Worm (Caenorhabditis elegans): ENCODE data around the gene gpx-2.

ce11 chrII:14849897-14850296, 16.7 kb upstream of the gpx-2 start:
- TF ChIP-seq nhr-12 (tag; optimal IDR thresholded peaks at IDR 0.05): no peak
- no peak for TF ChIP-seq jun-1 (tag; optimal IDR thresholded peaks at IDR 0.05)
- no peak for TF ChIP-seq zag-1 (tag; optimal IDR thresholded peaks at IDR 0.05)
- no peak for TF ChIP-seq nhr-77 (tag; optimal IDR thresholded peaks at IDR 0.05)
- no peak for TF ChIP-seq unc-39 (tag; optimal IDR thresholded peaks at IDR 0.05)
- no peak for TF ChIP-seq pqm-1 (tag; optimal IDR thresholded peaks at IDR 0.05)

All from whole organism, L3 larva.